Fruit fly (Drosophila melanogaster): Measurements from ENCODE around the gene Gas41.

DNA sequence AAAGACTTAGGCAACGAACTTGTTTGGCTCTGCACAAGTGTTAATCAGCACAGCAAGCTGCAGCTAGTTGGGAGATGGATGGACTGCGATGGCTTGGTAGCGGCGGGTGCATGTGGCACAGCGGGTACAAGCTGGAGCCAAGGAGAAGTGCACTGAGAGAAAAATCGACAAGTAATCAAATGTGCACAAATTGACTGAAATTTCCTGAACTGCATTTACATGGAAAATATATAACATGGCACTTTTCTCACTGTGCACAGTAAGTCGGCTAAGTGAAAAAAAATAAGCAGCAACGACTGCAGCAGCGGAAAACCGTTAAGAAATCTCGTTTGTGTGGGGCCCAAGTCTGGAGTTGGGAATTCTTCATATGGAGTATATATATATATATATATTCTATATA lies 41.1 kb upstream of the Gas41 start:
- TF ChIP-seq Crg-1 (GFP tag; optimal IDR thresholded peaks at IDR 0.05): no peak
- TF ChIP-seq Clk (GFP tag; optimal IDR thresholded peaks at IDR 0.05): no peak
- TF ChIP-seq kay (GFP tag; ENCODE audit: borderline replicate concordance): no peak
- no peak for TF ChIP-seq cnc (optimal IDR thresholded peaks at IDR 0.05)
- TF ChIP-seq CG1620 (GFP tag; optimal IDR thresholded peaks at IDR 0.05): no peak
- no peak for TF ChIP-seq ovo (GFP tag; optimal IDR thresholded peaks at IDR 0.05)
- TF ChIP-seq cic (GFP tag; optimal IDR thresholded peaks at IDR 0.05): no peak
